Fruit fly (Drosophila melanogaster) whole organism, prepupa: ENCODE results near the gene nxf2.

Experiments
- Blimp-1 ChIP-seq: fragments of 200-800 bp; sonication (Bioruptor generic); optimal IDR thresholded peaks from 3 replicates; lab custom pipeline; 2017; ENCODE audit warnings: missing biosample characterization, missing genetic modification characterization, mild to moderate bottlenecking, moderate library complexity, missing genetic modification reagents
- CG10631 ChIP-seq: fragments of 200-800 bp; sonication (Bioruptor generic); optimal IDR thresholded peaks from 2 replicates; lab custom pipeline; 2016; ENCODE audit warnings: missing biosample characterization, missing genetic modification characterization
- CG10669 ChIP-seq: fragments of 200-800 bp; sonication (Bioruptor generic); optimal IDR thresholded peaks from 3 replicates; lab custom pipeline; 2018; ENCODE audit warnings: missing biosample characterization, mild to moderate bottlenecking, missing genetic modification characterization, moderate library complexity
- CG11294 ChIP-seq: fragments of 200-800 bp; sonication (Bioruptor generic); IDR thresholded peaks from 2 replicates; pipeline ENCODE4 v1.3.6; 2022; ENCODE audit warnings: missing biosample characterization, missing genetic modification characterization
- CG11762 ChIP-seq: fragments of 200-800 bp; sonication (Bioruptor generic); optimal IDR thresholded peaks from 3 replicates; lab custom pipeline; 2016; ENCODE audit warnings: missing biosample characterization, missing genetic modification characterization; ENCODE audit not compliant: insufficient read depth
- CG15336 ChIP-seq: fragments of 200-800 bp; sonication (Bioruptor generic); IDR thresholded peaks from 2 replicates; pipeline ENCODE4 v1.3.6; 2022; ENCODE audit warnings: missing biosample characterization, missing genetic modification characterization
- CG1621 ChIP-seq: fragments of 200-800 bp; sonication (Bioruptor generic); optimal IDR thresholded peaks from 3 replicates; lab custom pipeline; 2018; ENCODE audit warnings: missing biosample characterization, mild to moderate bottlenecking, missing genetic modification characterization
- CG16779 ChIP-seq: fragments of 200-800 bp; sonication (Bioruptor generic); optimal IDR thresholded peaks from 3 replicates; lab custom pipeline; 2017; ENCODE audit warnings: missing biosample characterization, mild to moderate bottlenecking, missing genetic modification characterization
- CG3032 ChIP-seq: fragments of 200-800 bp; optimal IDR thresholded peaks from 2 replicates; lab custom pipeline; 2019; ENCODE audit warnings: missing biosample characterization, mild to moderate bottlenecking, missing genetic modification characterization, moderate library complexity
- CG31627 ChIP-seq: fragments of 200-800 bp; sonication (Bioruptor generic); optimal IDR thresholded peaks from 3 replicates; lab custom pipeline; 2016; ENCODE audit warnings: missing biosample characterization, missing genetic modification characterization
- CG3919 ChIP-seq: fragments of 200-800 bp; sonication (Bioruptor generic); optimal IDR thresholded peaks from 3 replicates; lab custom pipeline; 2016; ENCODE audit warnings: missing biosample characterization, missing genetic modification characterization
- CG4318 ChIP-seq: fragments of 200-800 bp; sonication (Bioruptor generic); optimal IDR thresholded peaks from 3 replicates; lab custom pipeline; 2017; ENCODE audit warnings: missing biosample characterization, mild to moderate bottlenecking, missing genetic modification characterization
- CG6163 ChIP-seq: fragments of 200-800 bp; sonication (Bioruptor generic); IDR thresholded peaks from 3 replicates; pipeline ENCODE4 v1.3.6; 2022; ENCODE audit warnings: missing biosample characterization, missing genetic modification characterization
- CG6792 ChIP-seq: fragments of 200-800 bp; sonication (Bioruptor generic); optimal IDR thresholded peaks from 3 replicates; lab custom pipeline; 2016; ENCODE audit warnings: missing biosample characterization, missing genetic modification characterization
- CG8319 ChIP-seq: fragments of 200-800 bp; sonication (Bioruptor generic); optimal IDR thresholded peaks from 3 replicates; lab custom pipeline; 2016; ENCODE audit warnings: missing biosample characterization, missing genetic modification characterization
- CG8632 ChIP-seq: fragments of 200-800 bp; sonication (Bioruptor generic); optimal IDR thresholded peaks from 3 replicates; lab custom pipeline; 2016; ENCODE audit warnings: missing biosample characterization, missing genetic modification characterization
- Eip75B ChIP-seq: fragments of 200-800 bp; sonication (Bioruptor generic); optimal IDR thresholded peaks from 3 replicates; lab custom pipeline; 2016; ENCODE audit warnings: missing biosample characterization, missing genetic modification characterization
- Eip78C ChIP-seq: fragments of 200-800 bp; sonication (Bioruptor generic); peaks from one replicate; lab custom pipeline; 2016; ENCODE audit warnings: missing biosample characterization, missing genetic modification characterization
- Eip93F ChIP-seq: fragments of 200-800 bp; sonication (Bioruptor generic); optimal IDR thresholded peaks from 2 replicates; lab custom pipeline; 2016; ENCODE audit warnings: missing biosample characterization, mild to moderate bottlenecking, missing genetic modification characterization
- Ets21C ChIP-seq: fragments of 200-800 bp; sonication (Bioruptor generic); optimal IDR thresholded peaks from 3 replicates; lab custom pipeline; 2016; ENCODE audit warnings: missing biosample characterization, missing genetic modification characterization
- Ets96B ChIP-seq: fragments of 200-800 bp; optimal IDR thresholded peaks from 2 replicates; lab custom pipeline; 2019; ENCODE audit warnings: missing biosample characterization, mild to moderate bottlenecking, missing genetic modification characterization, moderate library complexity
- Gug ChIP-seq: fragments of 200-800 bp; sonication (Bioruptor generic); IDR thresholded peaks from 2 replicates; pipeline ENCODE4 v1.3.6; 2022; ENCODE audit warnings: missing biosample characterization, missing genetic modification characterization
- Hr38 ChIP-seq: sonication (Bioruptor generic); optimal IDR thresholded peaks from 2 replicates; lab custom pipeline; 2016; ENCODE audit warnings: missing biosample characterization, missing genetic modification characterization
- Hr39 ChIP-seq: fragments of 200-800 bp; sonication (Bioruptor generic); optimal IDR thresholded peaks from 2 replicates; lab custom pipeline; 2016; ENCODE audit warnings: missing biosample characterization, missing genetic modification characterization
- Hr4 ChIP-seq: fragments of 200-800 bp; sonication (Bioruptor generic); optimal IDR thresholded peaks from 3 replicates; lab custom pipeline; 2016; ENCODE audit warnings: missing biosample characterization, missing genetic modification characterization
- Lpt ChIP-seq: fragments of 200-800 bp; sonication (Bioruptor generic); optimal IDR thresholded peaks from 3 replicates; lab custom pipeline; 2016; ENCODE audit warnings: missing biosample characterization, missing genetic modification characterization
- Met ChIP-seq: fragments of 200-800 bp; sonication (Bioruptor generic); optimal IDR thresholded peaks from 3 replicates; lab custom pipeline; 2016; ENCODE audit warnings: missing biosample characterization, missing genetic modification characterization
- OdsH ChIP-seq: fragments of 200-800 bp; sonication (Bioruptor generic); optimal IDR thresholded peaks from 3 replicates; lab custom pipeline; 2016; ENCODE audit warnings: missing biosample characterization, missing genetic modification characterization
- Smox ChIP-seq: fragments of 200-800 bp; sonication (Bioruptor generic); optimal IDR thresholded peaks from 3 replicates; lab custom pipeline; 2016; ENCODE audit warnings: missing biosample characterization, missing genetic modification characterization
- Sox102F ChIP-seq: fragments of 200-800 bp; sonication (Bioruptor generic); optimal IDR thresholded peaks from 2 replicates; lab custom pipeline; 2016; ENCODE audit warnings: missing biosample characterization, mild to moderate bottlenecking, missing genetic modification characterization
- Sox14 ChIP-seq: fragments of 200-800 bp; sonication (Bioruptor generic); optimal IDR thresholded peaks from 3 replicates; lab custom pipeline; 2016; ENCODE audit warnings: missing biosample characterization, missing genetic modification characterization
- Sox15 ChIP-seq: fragments of 200-800 bp; sonication (Bioruptor generic); optimal IDR thresholded peaks from 3 replicates; lab custom pipeline; 2016; ENCODE audit warnings: missing biosample characterization, missing genetic modification characterization
- achi ChIP-seq: fragments of 200-800 bp; sonication (Bioruptor generic); optimal IDR thresholded peaks from 3 replicates; lab custom pipeline; 2016; ENCODE audit warnings: missing biosample characterization, missing genetic modification characterization
- dac ChIP-seq: fragments of 200-800 bp; sonication (Bioruptor generic); optimal IDR thresholded peaks from 2 replicates; lab custom pipeline; 2017; ENCODE audit warnings: missing biosample characterization, mild to moderate bottlenecking, missing genetic modification characterization
- dsx ChIP-seq: fragments of 200-800 bp; optimal IDR thresholded peaks from 3 replicates; lab custom pipeline; 2019; ENCODE audit warnings: missing biosample characterization, mild to moderate bottlenecking, missing genetic modification characterization, moderate library complexity; ENCODE audit not compliant: poor library complexity, severe bottlenecking
- eg ChIP-seq: fragments of 200-800 bp; sonication (Bioruptor generic); IDR thresholded peaks from 3 replicates; pipeline ENCODE4 v1.3.6; 2022; ENCODE audit warnings: missing biosample characterization, missing genetic modification characterization
- fd59A ChIP-seq: fragments of 200-800 bp; sonication (Bioruptor generic); optimal IDR thresholded peaks from 2 replicates; lab custom pipeline; 2017; ENCODE audit warnings: missing biosample characterization, mild to moderate bottlenecking, missing genetic modification characterization, missing genetic modification reagents
- fd85E ChIP-seq: fragments of 200-800 bp; sonication (Bioruptor generic); optimal IDR thresholded peaks from 3 replicates; lab custom pipeline; 2016; ENCODE audit warnings: missing biosample characterization, missing genetic modification characterization
- fkh ChIP-seq: fragments of 200-800 bp; sonication (Bioruptor generic); optimal IDR thresholded peaks from 3 replicates; lab custom pipeline; 2017; ENCODE audit warnings: missing biosample characterization, mild to moderate bottlenecking, missing genetic modification characterization, moderate library complexity
- lz ChIP-seq: fragments of 200-800 bp; sonication (Bioruptor generic); optimal IDR thresholded peaks from 3 replicates; lab custom pipeline; 2016; ENCODE audit warnings: missing biosample characterization, missing genetic modification characterization
- net ChIP-seq: fragments of 200-800 bp; sonication (Bioruptor generic); optimal IDR thresholded peaks from 3 replicates; lab custom pipeline; 2016; ENCODE audit warnings: missing biosample characterization, missing genetic modification characterization
- pdm3 ChIP-seq: fragments of 200-800 bp; sonication (Bioruptor generic); optimal IDR thresholded peaks from 3 replicates; lab custom pipeline; 2016; ENCODE audit warnings: missing biosample characterization, missing genetic modification characterization
- spab ChIP-seq: fragments of 200-800 bp; sonication (Bioruptor generic); optimal IDR thresholded peaks from 2 replicates; lab custom pipeline; 2017; ENCODE audit warnings: missing biosample characterization, mild to moderate bottlenecking, missing genetic modification characterization, missing genetic modification reagents
- ss ChIP-seq, 2 experiments: fragments of 200-800 bp; sonication (Bioruptor generic); optimal IDR thresholded peaks; 2 replicates in 1 of 2; 3 replicates in 1 of 2; lab custom pipeline; 2017 to 2018; ENCODE audit warnings: mild to moderate bottlenecking in 2 of 2, missing biosample characterization in 2 of 2, missing genetic modification characterization in 2 of 2, moderate library complexity in 1 of 2
- svp ChIP-seq: fragments of 200-800 bp; sonication (Bioruptor generic); peaks from one replicate; lab custom pipeline; 2016; ENCODE audit warnings: missing biosample characterization, missing genetic modification characterization
- topi ChIP-seq: fragments of 200-800 bp; sonication (Bioruptor generic); optimal IDR thresholded peaks from 3 replicates; lab custom pipeline; 2016; ENCODE audit warnings: missing biosample characterization, missing genetic modification characterization
- vri ChIP-seq: fragments of 200-800 bp; sonication (Bioruptor generic); optimal IDR thresholded peaks from 3 replicates; lab custom pipeline; 2016; ENCODE audit warnings: missing biosample characterization, mild to moderate bottlenecking, missing genetic modification characterization

The nxf2 gene

DNA sequence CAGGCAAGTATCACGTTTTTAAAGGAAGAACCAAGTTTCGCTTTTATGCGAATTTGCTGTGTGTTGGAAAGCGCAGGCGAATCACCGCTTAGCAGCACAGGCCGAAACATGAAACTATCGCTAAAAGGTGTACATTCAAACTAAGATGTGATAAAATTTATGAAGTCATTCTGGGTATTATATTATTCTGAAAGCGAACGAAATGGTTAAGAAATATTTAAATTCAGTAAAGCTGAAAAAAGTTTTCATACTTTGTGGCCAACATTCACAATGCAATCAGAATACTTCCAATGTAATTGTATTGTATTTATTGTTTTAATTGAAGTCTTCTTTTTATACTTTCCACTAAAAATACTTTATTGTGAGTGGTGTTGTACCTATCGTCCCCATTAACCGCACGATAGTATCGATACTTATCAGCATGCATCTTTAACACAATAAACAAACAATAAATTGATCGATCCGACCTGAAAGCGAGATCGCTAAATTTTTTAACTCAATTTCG lies 1.1 kb upstream of the nxf2 start, which contains the start of gene Smn (continued):
- TF ChIP-seq Lpt (GFP tag; lab: Kevin White, UChicago), result peak; percentile 38
- peak; percentile 60 for TF ChIP-seq Hr4 (GFP tag; lab: Kevin White, UChicago)
- no peak for TF ChIP-seq CG11294 (GFP tag; lab: Robert Waterston, UW)
- TF ChIP-seq Hr39 (GFP tag; lab: Kevin White, UChicago), result peak; percentile 69
- no peak for TF ChIP-seq CG16779 (tag; lab: Kevin White, UChicago)
- TF ChIP-seq Ets96B, result peak; percentile 40
- peak; percentile 34 for TF ChIP-seq CG11762 (GFP tag; lab: Kevin White, UChicago)
- no peak for TF ChIP-seq svp (GFP tag; lab: Kevin White, UChicago)
- no peak for TF ChIP-seq Eip93F
- TF ChIP-seq CG1621 (tag; lab: Kevin White, UChicago), result no peak
- peak; percentile 69 for TF ChIP-seq Met
- peak; percentile 67 for TF ChIP-seq lz (GFP tag; lab: Kevin White, UChicago)
- TF ChIP-seq Sox15 (GFP tag; lab: Kevin White, UChicago), result peak; percentile 33
- TF ChIP-seq dac (GFP tag; lab: Kevin White, UChicago), result no peak
- TF ChIP-seq CG6163 (GFP tag; lab: Robert Waterston, UW), result no peak
- peak; percentile 55 for TF ChIP-seq CG8632 (GFP tag; lab: Kevin White, UChicago)
- peak; percentile 72 for TF ChIP-seq pdm3 (GFP tag; lab: Kevin White, UChicago)
- no peak for TF ChIP-seq vri (GFP tag; lab: Kevin White, UChicago)
- TF ChIP-seq CG8319 (GFP tag; lab: Kevin White, UChicago), result peak; percentile 38
- TF ChIP-seq Eip75B (GFP tag; lab: Kevin White, UChicago), result peak; percentile 69
- no peak; the same call in 2 of the 3 replicates for TF ChIP-seq eg (GFP tag; lab: Robert Waterston, UW)
- no peak for TF ChIP-seq fd85E
- peak; percentile 52 for TF ChIP-seq CG6792 (GFP tag; lab: Kevin White, UChicago)
- TF ChIP-seq achi (GFP tag; lab: Kevin White, UChicago), result peak; percentile 57
- peak; percentile 73 for TF ChIP-seq CG31627 (GFP tag; lab: Kevin White, UChicago)
- peak; percentile 60 for TF ChIP-seq Smox (GFP tag; lab: Kevin White, UChicago)
- TF ChIP-seq Ets21C (GFP tag; lab: Kevin White, UChicago), result peak; percentile 68
- TF ChIP-seq CG3032 (tag; lab: Kevin White, UChicago), result peak; percentile 50
- peak; percentile 61 for TF ChIP-seq CG3919 (GFP tag; lab: Kevin White, UChicago)

- TF ChIP-seq net (GFP tag; lab: Kevin White, UChicago), result no peak
- TF ChIP-seq CG4318 (GFP tag; lab: Kevin White, UChicago), result no peak
- no peak for TF ChIP-seq Blimp-1 (GFP tag; lab: Kevin White, UChicago)
- TF ChIP-seq OdsH (GFP tag; lab: Kevin White, UChicago), result no peak
- no peak for TF ChIP-seq Gug (GFP tag; lab: Robert Waterston, UW)
- no peak for TF ChIP-seq CG10669
- TF ChIP-seq CG15336 (GFP tag; lab: Robert Waterston, UW), result no peak
- no peak for TF ChIP-seq achi (GFP tag; lab: Kevin White, UChicago)
- TF ChIP-seq fkh (GFP tag; lab: Kevin White, UChicago), result no peak
- no peak for TF ChIP-seq Ets21C (GFP tag; lab: Kevin White, UChicago)
- no peak for TF ChIP-seq pdm3 (GFP tag; lab: Kevin White, UChicago)
- no peak for TF ChIP-seq fd59A
- TF ChIP-seq CG6792 (GFP tag; lab: Kevin White, UChicago), result no peak
- no peak for TF ChIP-seq spab (GFP tag; lab: Kevin White, UChicago)
- no peak for TF ChIP-seq CG6163 (GFP tag; lab: Robert Waterston, UW)
- no peak for TF ChIP-seq Ets96B
- peak; percentile 7 for TF ChIP-seq dsx (GFP tag; lab: Kevin White, UChicago)
- no peak for TF ChIP-seq eg (GFP tag; lab: Robert Waterston, UW)
- TF ChIP-seq CG31627 (GFP tag; lab: Kevin White, UChicago), result no peak
- TF ChIP-seq ss (GFP tag; optimal IDR thresholded peaks at IDR 0.05; lab: Kevin White, UChicago), result peak in 1 of 2 experiments; percentile 0
- TF ChIP-seq svp (GFP tag; lab: Kevin White, UChicago), result no peak
- peak; percentile 22 for TF ChIP-seq Sox14
- TF ChIP-seq Sox102F (GFP tag; lab: Kevin White, UChicago), result no peak
- TF ChIP-seq dac (GFP tag; lab: Kevin White, UChicago), result no peak
- no peak for TF ChIP-seq CG10631 (GFP tag; lab: Kevin White, UChicago)
- TF ChIP-seq Hr39 (GFP tag; lab: Kevin White, UChicago), result no peak
- no peak for TF ChIP-seq Smox (GFP tag; lab: Kevin White, UChicago)
- TF ChIP-seq Eip78C, result peak; percentile 76
- TF ChIP-seq CG3919 (GFP tag; lab: Kevin White, UChicago), result no peak
- TF ChIP-seq lz (GFP tag; lab: Kevin White, UChicago), result peak; percentile 16
- peak; percentile 29 for TF ChIP-seq CG3032 (tag; lab: Kevin White, UChicago)
- TF ChIP-seq topi, result no peak
- TF ChIP-seq Eip93F, result no peak
- TF ChIP-seq Hr38 (GFP tag; lab: Kevin White, UChicago), result no peak
Measured at dm6 chr3L:16574307-16574946, 5.7 kb downstream of the nxf2 start, which contains the start of gene mbf1. Gene mbf1 (plus strand): TSS chr3L:16574436.
